Worm (Caenorhabditis elegans) whole organism, L4 larva: ENCODE measurements around the gene M04B2.2.
A peak's percentile ranks its signal among the peaks of the same experiment; 100 is the strongest.

ENCODE experiments used
- D1046.2 ChIP-seq: fragments of 200-800 bp; sonication (Bioruptor generic); IDR thresholded peaks from 2 replicates; pipeline ENCODE4 v1.3.6; 2022; ENCODE audit warnings: missing genetic modification characterization, missing compliant biosample characterization
- T20F7.1 ChIP-seq: fragments of 200-800 bp; sonication (Bioruptor generic); optimal IDR thresholded peaks from 2 replicates; lab custom pipeline; 2018; ENCODE audit warnings: mild to moderate bottlenecking, missing genetic modification characterization, missing compliant biosample characterization
- Y105C5A.15 ChIP-seq: fragments of 200-800 bp; sonication (Bioruptor generic); IDR thresholded peaks from 2 replicates; pipeline ENCODE4 v1.3.6; 2022; ENCODE audit warnings: missing genetic modification characterization, missing compliant biosample characterization
- Y48G9A.11 ChIP-seq: fragments of 200-800 bp; sonication (Bioruptor generic); IDR thresholded peaks from 2 replicates; pipeline ENCODE4 v1.3.6; 2022; ENCODE audit warnings: missing genetic modification reagents, missing genetic modification characterization, missing compliant biosample characterization
- Y5F2A.4 ChIP-seq: fragments of 200-800 bp; sonication (Bioruptor generic); optimal IDR thresholded peaks from 2 replicates; lab custom pipeline; 2018; ENCODE audit warnings: mild to moderate bottlenecking, missing genetic modification characterization, missing compliant biosample characterization
- ZK337.2 ChIP-seq: fragments of 200-800 bp; sonication (Bioruptor generic); IDR thresholded peaks from 2 replicates; pipeline ENCODE4 v1.3.6; 2022; ENCODE audit warnings: missing genetic modification reagents, missing genetic modification characterization, missing compliant biosample characterization
- aha-1 ChIP-seq: fragments of 150-350 bp; peaks from one replicate; lab custom pipeline; 2014; ENCODE audit warnings: missing biosample characterization, missing genetic modification characterization
- ceh-62 ChIP-seq: sonication (generic microtip); optimal IDR thresholded peaks from 2 replicates; lab custom pipeline; 2017; ENCODE audit warnings: missing biosample characterization, missing genetic modification characterization
- ctbp-1 ChIP-seq: fragments of 200-800 bp; sonication (Bioruptor generic); IDR thresholded peaks from 2 replicates; pipeline ENCODE4 v1.3.6; 2022; ENCODE audit warnings: missing genetic modification reagents, missing genetic modification characterization, missing compliant biosample characterization
- daf-8 ChIP-seq: fragments of 200-800 bp; sonication (Bioruptor generic); IDR thresholded peaks from 2 replicates; pipeline ENCODE4 v1.3.6; 2022; ENCODE audit warnings: missing genetic modification characterization, missing compliant biosample characterization
- dmd-6 ChIP-seq: fragments of 200-800 bp; sonication (Bioruptor generic); IDR thresholded peaks from 2 replicates; pipeline ENCODE4 v1.3.6; 2022; ENCODE audit warnings: missing genetic modification reagents, missing genetic modification characterization, missing compliant biosample characterization
- dmd-8 ChIP-seq: fragments of 200-800 bp; sonication (Bioruptor generic); IDR thresholded peaks from 2 replicates; pipeline ENCODE4 v1.3.6; 2022; ENCODE audit warnings: missing genetic modification characterization, missing compliant biosample characterization
- dpl-1 ChIP-seq: fragments of 150-350 bp; optimal IDR thresholded peaks from 2 replicates; lab custom pipeline; 2014; ENCODE audit warnings: missing biosample characterization, missing genetic modification reagents, missing genetic modification characterization
- gei-8 ChIP-seq: fragments of 200-800 bp; sonication (Bioruptor generic); optimal IDR thresholded peaks from 2 replicates; lab custom pipeline; 2018; ENCODE audit warnings: mild to moderate bottlenecking, missing genetic modification characterization, missing compliant biosample characterization
- hif-1 ChIP-seq, 2 experiments: sonication (generic microtip); optimal IDR thresholded peaks; 2 replicates each; lab custom pipeline; 2016 to 2017; ENCODE audit warnings: missing compliant biosample characterization in 2 of 2, missing genetic modification characterization in 2 of 2, missing genetic modification reagents in 2 of 2, missing genotype in 2 of 2, mild to moderate bottlenecking in 1 of 2
- hlh-11 ChIP-seq: fragments of 200-800 bp; sonication (Bioruptor generic); optimal IDR thresholded peaks from 2 replicates; lab custom pipeline; 2018; ENCODE audit warnings: mild to moderate bottlenecking, missing genetic modification characterization, missing compliant biosample characterization
- hlh-30 ChIP-seq: sonication (generic microtip); optimal IDR thresholded peaks from 2 replicates; lab custom pipeline; 2017; ENCODE audit warnings: antibody characterized with exemption, mild to moderate bottlenecking, missing genetic modification characterization, missing compliant biosample characterization; ENCODE audit not compliant: insufficient read depth
- lin-1 ChIP-seq: fragments of 200-800 bp; sonication (Bioruptor generic); IDR thresholded peaks from 2 replicates; pipeline ENCODE4 v1.3.6; 2022; ENCODE audit warnings: missing genetic modification reagents, missing genetic modification characterization, missing compliant biosample characterization
- lin-15B ChIP-seq: fragments of 150-350 bp; sonication (generic microtip); optimal IDR thresholded peaks from 3 replicates; lab custom pipeline; 2014; ENCODE audit warnings: missing biosample characterization, missing genetic modification characterization
- lin-29 ChIP-seq: fragments of 200-800 bp; sonication (Bioruptor generic); IDR thresholded peaks from 2 replicates; pipeline ENCODE4 v1.3.6; 2022; ENCODE audit warnings: missing genetic modification reagents, missing genetic modification characterization, missing compliant biosample characterization
- lin-38 ChIP-seq: fragments of 200-800 bp; sonication (Bioruptor generic); IDR thresholded peaks from 2 replicates; pipeline ENCODE4 v1.3.6; 2022; ENCODE audit warnings: missing genetic modification reagents, missing genetic modification characterization, missing compliant biosample characterization
- mdl-1 ChIP-seq, 2 experiments: fragments of 150-350 bp in 1 of 2; sonication (generic microtip) in 1 of 2; optimal IDR thresholded peaks; 2 replicates each; lab custom pipeline; 2014 to 2017; ENCODE audit warnings: missing biosample characterization in 2 of 2, missing genetic modification characterization in 2 of 2
- mxl-3 ChIP-seq: fragments of 200-800 bp; sonication (Bioruptor generic); optimal IDR thresholded peaks from 2 replicates; lab custom pipeline; 2018; ENCODE audit warnings: mild to moderate bottlenecking, missing genetic modification characterization, missing compliant biosample characterization
- nhr-102 ChIP-seq: sonication (generic microtip); optimal IDR thresholded peaks from 2 replicates; lab custom pipeline; 2016; ENCODE audit warnings: mild to moderate bottlenecking, missing genetic modification characterization, moderate library complexity, missing compliant biosample characterization
- nhr-111 ChIP-seq: fragments of 200-800 bp; sonication (Bioruptor generic); optimal IDR thresholded peaks from 2 replicates; lab custom pipeline; 2018; ENCODE audit warnings: mild to moderate bottlenecking, missing genetic modification characterization, missing compliant biosample characterization
- nhr-28 ChIP-seq: fragments of 150-350 bp; optimal IDR thresholded peaks from 2 replicates; lab custom pipeline; 2014; ENCODE audit warnings: missing biosample characterization, missing genetic modification characterization
- nhr-48 ChIP-seq: sonication (generic microtip); optimal IDR thresholded peaks from 2 replicates; lab custom pipeline; 2016; ENCODE audit warnings: mild to moderate bottlenecking, missing genetic modification characterization, missing compliant biosample characterization
- nhr-6 ChIP-seq: fragments of 150-350 bp; optimal IDR thresholded peaks from 2 replicates; lab custom pipeline; 2014; ENCODE audit warnings: missing biosample characterization, missing genetic modification characterization
- pqm-1 ChIP-seq: sonication (generic microtip); optimal IDR thresholded peaks from 2 replicates; lab custom pipeline; 2017; ENCODE audit warnings: missing biosample characterization, missing genetic modification characterization
- spr-3 ChIP-seq: fragments of 200-800 bp; sonication (Bioruptor generic); optimal IDR thresholded peaks from 2 replicates; lab custom pipeline; 2018; ENCODE audit warnings: mild to moderate bottlenecking, missing genetic modification characterization, missing compliant biosample characterization
- tag-97 ChIP-seq: fragments of 200-800 bp; sonication (Bioruptor generic); IDR thresholded peaks from 2 replicates; pipeline ENCODE4 v1.3.6; 2022; ENCODE audit warnings: missing genetic modification characterization, missing compliant biosample characterization
- tra-1 ChIP-seq: fragments of 200-800 bp; sonication (Bioruptor generic); IDR thresholded peaks from 2 replicates; pipeline ENCODE4 v1.3.6; 2022; ENCODE audit warnings: missing genetic modification reagents, missing genetic modification characterization, missing compliant biosample characterization
- unc-130 ChIP-seq: sonication (generic microtip); optimal IDR thresholded peaks from 2 replicates; lab custom pipeline; 2016; ENCODE audit warnings: missing genetic modification reagents, missing genetic modification characterization, missing compliant biosample characterization
- unc-62 ChIP-seq, 3 experiments: fragments of 150-350 bp in 1 of 3; sonication (generic microtip); optimal IDR thresholded peaks in 2 of 3; peaks in 1 of 3; 1 replicate in 1 of 3; 2 replicates in 2 of 3; lab custom pipeline; 2014 to 2017; ENCODE audit warnings: missing biosample characterization in 3 of 3, missing genetic modification characterization in 3 of 3, missing genetic modification reagents in 3 of 3, missing genotype in 1 of 3
- zag-1 ChIP-seq: fragments of 150-350 bp; optimal IDR thresholded peaks from 2 replicates; lab custom pipeline; 2014; ENCODE audit warnings: missing biosample characterization, missing genetic modification characterization
- zfp-2 ChIP-seq: sonication (generic microtip); optimal IDR thresholded peaks from 2 replicates; lab custom pipeline; 2016; ENCODE audit warnings: mild to moderate bottlenecking, missing genetic modification characterization, missing compliant biosample characterization
- zip-11 ChIP-seq: fragments of 200-800 bp; sonication (Bioruptor generic); IDR thresholded peaks from 2 replicates; pipeline ENCODE4 v1.3.6; 2022; ENCODE audit warnings: missing genetic modification characterization, missing compliant biosample characterization
- zip-2 ChIP-seq: fragments of 150-350 bp; optimal IDR thresholded peaks from 2 replicates; lab custom pipeline; 2014; ENCODE audit warnings: missing biosample characterization, missing genetic modification characterization
- ztf-11 ChIP-seq: fragments of 150-350 bp; optimal IDR thresholded peaks from 2 replicates; lab custom pipeline; 2014; ENCODE audit warnings: missing biosample characterization, missing genetic modification characterization

M04B2.2 gene

ce11 chrIV:11497312-11497711 lies 30.5 kb upstream of the M04B2.2 start:
- TF ChIP-seq lin-38 (GFP tag; lab: Robert Waterston, UW) (peak; percentile 48), Y48G9A.11 (GFP tag; lab: Robert Waterston, UW) (0 out of 2 replicates have a peak, but pooled peaks have one; percentile 6), Y105C5A.15 (0 out of 2 replicates have a peak, but pooled peaks have one; percentile 42)
- TF ChIP-seq, all 104 proteins: peak for 3; not testable (repeated sequence) for 101

- no peak for TF ChIP-seq tag-97
- no peak for TF ChIP-seq nhr-48 (tag; lab: Kevin White, UChicago)
- TF ChIP-seq lin-29 (GFP tag; lab: Robert Waterston, UW), result no peak
- TF ChIP-seq nhr-102, result no peak
- no peak for TF ChIP-seq D1046.2 (GFP tag; lab: Robert Waterston, UW)
- TF ChIP-seq T20F7.1, result no peak
- no peak for TF ChIP-seq unc-130 (GFP tag; lab: Kevin White, UChicago)
- no peak for TF ChIP-seq zag-1
- TF ChIP-seq ctbp-1, result no peak
- no peak for TF ChIP-seq pqm-1 (tag; lab: Kevin White, UChicago)
- TF ChIP-seq hif-1 (tag; optimal IDR thresholded peaks at IDR 0.05; lab: Kevin White, UChicago), result no peak
- no peak for TF ChIP-seq dpl-1 (GFP tag; lab: Kevin White, UChicago)
- TF ChIP-seq aha-1 (tag; lab: Kevin White, UChicago), result no peak
- no peak for TF ChIP-seq zfp-2 (tag; lab: Kevin White, UChicago)
- TF ChIP-seq ztf-11 (tag; lab: Kevin White, UChicago), result no peak
Measured at ce11 chrIV:11498169-11498568, 29.7 kb upstream of the M04B2.2 start, which contains the start of gene sms-1. Gene sms-1, minus strand, starts transcription at chrIV:11498174.

- TF ChIP-seq mdl-1 (tag; optimal IDR thresholded peaks at IDR 0.05; lab: Kevin White, UChicago) (no peak), dmd-8 (GFP tag; lab: Robert Waterston, UW) (no peak)
Measured at ce11 chrIV:11500421-11500820, 27.4 kb upstream of the M04B2.2 start, which contains the start of gene H21P03.10. Gene H21P03.10, plus strand, starts transcription at chrIV:11500721.

ce11 chrIV:11503654-11504053 lies 24.2 kb upstream of the M04B2.2 start:
- TF ChIP-seq lin-15B (tag; lab: Kevin White, UChicago) (no peak), zip-11 (GFP tag; lab: Robert Waterston, UW) (no peak), hlh-30 (peak; percentile 1), tra-1 (no peak), hlh-11 (tag; lab: Kevin White, UChicago) (peak; percentile 38), nhr-48 (tag; lab: Kevin White, UChicago) (peak; percentile 52), lin-1 (GFP tag; lab: Robert Waterston, UW) (no peak), mdl-1 (tag; optimal IDR thresholded peaks at IDR 0.05; lab: Kevin White, UChicago) (peak in 1 of 2 experiments; percentile 20), nhr-28 (peak; percentile 61), spr-3 (GFP tag; lab: Kevin White, UChicago) (no peak), nhr-111 (GFP tag; lab: Kevin White, UChicago) (no peak), dmd-6 (GFP tag; lab: Robert Waterston, UW) (peak; percentile 38; the same call in 1 of the 2 replicates), mxl-3 (GFP tag; lab: Kevin White, UChicago) (peak; percentile 29), gei-8 (GFP tag; lab: Kevin White, UChicago) (peak; percentile 16)

- no peak for TF ChIP-seq zip-2 (tag; lab: Kevin White, UChicago)
- no peak for TF ChIP-seq daf-8
- no peak for TF ChIP-seq ZK337.2
- TF ChIP-seq T20F7.1, result no peak
- TF ChIP-seq Y5F2A.4 (GFP tag; lab: Kevin White, UChicago), result no peak
- TF ChIP-seq unc-62 (GFP tag; optimal IDR thresholded peaks at IDR 0.05 in 1 of 2; lab: Kevin White, UChicago), result no peak
- TF ChIP-seq unc-62 (tag; optimal IDR thresholded peaks at IDR 0.05; lab: Kevin White, UChicago), result no peak
- TF ChIP-seq ceh-62 (tag; lab: Kevin White, UChicago), result no peak
- no peak for TF ChIP-seq nhr-6 (tag; lab: Kevin White, UChicago)
Measured at ce11 chrIV:11504416-11504815, 23.4 kb upstream of the M04B2.2 start, which contains the start of gene twk-25. Gene twk-25, plus strand, starts transcription at chrIV:11504716.
